Worm (Caenorhabditis elegans) whole organism, L1 larva: ENCODE results near the gene srab-8.

Experiments used
- C04F5.9 ChIP-seq: sonication (generic microtip); optimal IDR thresholded peaks from 2 replicates; lab custom pipeline; 2016; ENCODE audit warnings: missing genetic modification characterization, missing compliant biosample characterization
- C16A3.4 ChIP-seq: fragments of 150-350 bp; optimal IDR thresholded peaks from 2 replicates; lab custom pipeline; 2014; ENCODE audit warnings: missing biosample characterization, missing genetic modification characterization
- F16B12.6 ChIP-seq: fragments of 150-350 bp; optimal IDR thresholded peaks from 2 replicates; lab custom pipeline; 2014; ENCODE audit warnings: missing biosample characterization, missing genetic modification characterization
- ama-1 ChIP-seq: fragments of 150-350 bp; optimal IDR thresholded peaks from 2 replicates; lab custom pipeline; 2014
- blmp-1 ChIP-seq: fragments of 150-350 bp; optimal IDR thresholded peaks from 2 replicates; lab custom pipeline; 2014; ENCODE audit warnings: missing biosample characterization, missing genetic modification characterization
- ceh-8 ChIP-seq: fragments of 200-800 bp; sonication (Bioruptor generic); optimal IDR thresholded peaks from 2 replicates; lab custom pipeline; 2018; ENCODE audit warnings: mild to moderate bottlenecking, missing genetic modification characterization, moderate library complexity, missing compliant biosample characterization
- ceh-82 ChIP-seq, 3 experiments: fragments of 150-350 bp in 1 of 3; sonication (generic microtip) in 2 of 3; optimal IDR thresholded peaks; 2 replicates each; lab custom pipeline; 2014 to 2017; ENCODE audit warnings: missing biosample characterization in 3 of 3, missing genetic modification characterization in 3 of 3
- ceh-90 ChIP-seq: sonication (generic microtip); optimal IDR thresholded peaks from 2 replicates; lab custom pipeline; 2016; ENCODE audit warnings: missing genetic modification characterization, missing compliant biosample characterization
- ces-1 ChIP-seq: fragments of 150-350 bp; optimal IDR thresholded peaks from 2 replicates; lab custom pipeline; 2014; ENCODE audit warnings: missing biosample characterization, missing genetic modification reagents, missing genetic modification characterization
- dpl-1 ChIP-seq, 3 experiments: fragments of 150-350 bp in 2 of 3; sonication (generic microtip) in 1 of 3; optimal IDR thresholded peaks; 2 replicates each; lab custom pipeline; 2014 to 2017; ENCODE audit warnings: missing biosample characterization in 3 of 3, missing genetic modification characterization in 3 of 3, missing genetic modification reagents in 3 of 3
- dsc-1 ChIP-seq: sonication (generic microtip); optimal IDR thresholded peaks from 2 replicates; lab custom pipeline; 2016; ENCODE audit warnings: mild to moderate bottlenecking, missing genetic modification characterization, missing compliant biosample characterization
- efl-1 ChIP-seq, 4 experiments: fragments of 150-350 bp; optimal IDR thresholded peaks in 3 of 4; peaks in 1 of 4; 1 replicate in 1 of 4; 2 replicates in 3 of 4; lab custom pipeline; 2014; ENCODE audit warnings: missing biosample characterization in 2 of 4, missing genetic modification characterization in 2 of 4, missing genetic modification reagents in 2 of 4
- egl-13 ChIP-seq: sonication (generic microtip); optimal IDR thresholded peaks from 2 replicates; lab custom pipeline; 2016; ENCODE audit warnings: missing genotype, missing genetic modification reagents, missing genetic modification characterization, missing compliant biosample characterization
- elt-3 ChIP-seq, 6 experiments: fragments of 150-350 bp in 1 of 6; sonication (generic microtip); optimal IDR thresholded peaks; 2 replicates each; lab custom pipeline; 2017 to 2018; ENCODE audit warnings: missing biosample characterization in 6 of 6, missing genetic modification characterization in 6 of 6, inconsistent platforms in 1 of 6
- ets-5 ChIP-seq: fragments of 200-800 bp; sonication (Bioruptor generic); IDR thresholded peaks from 2 replicates; pipeline ENCODE4 v1.3.6; 2022; ENCODE audit warnings: missing genetic modification characterization, missing compliant biosample characterization
- fkh-10 ChIP-seq: sonication (generic microtip); optimal IDR thresholded peaks from 2 replicates; lab custom pipeline; 2017; ENCODE audit warnings: missing biosample characterization, missing genetic modification reagents, missing genetic modification characterization
- hlh-4 ChIP-seq: sonication (generic microtip); optimal IDR thresholded peaks from 2 replicates; lab custom pipeline; 2016; ENCODE audit warnings: mild to moderate bottlenecking, missing genetic modification characterization, missing compliant biosample characterization
- irx-1 ChIP-seq: sonication (generic microtip); optimal IDR thresholded peaks from 2 replicates; lab custom pipeline; 2016; ENCODE audit warnings: missing genetic modification characterization, missing compliant biosample characterization
- lir-3 ChIP-seq: sonication (generic microtip); optimal IDR thresholded peaks from 2 replicates; lab custom pipeline; 2016; ENCODE audit warnings: mild to moderate bottlenecking, missing genetic modification characterization, moderate library complexity, missing compliant biosample characterization; ENCODE audit not compliant: poor library complexity
- lsy-2 ChIP-seq, 2 experiments: fragments of 150-350 bp; optimal IDR thresholded peaks; 2 replicates each; lab custom pipeline; 2014; ENCODE audit warnings: missing biosample characterization in 2 of 2, missing genetic modification characterization in 2 of 2
- mdl-1 ChIP-seq, 2 experiments: fragments of 150-350 bp; optimal IDR thresholded peaks; 2 replicates each; lab custom pipeline; 2014 to 2017; ENCODE audit warnings: missing biosample characterization in 2 of 2, missing genetic modification characterization in 2 of 2, inconsistent platforms in 1 of 2
- mef-2 ChIP-seq: fragments of 150-350 bp; optimal IDR thresholded peaks from 2 replicates; lab custom pipeline; 2014; ENCODE audit warnings: missing biosample characterization, missing genetic modification characterization
- mep-1 ChIP-seq: fragments of 150-350 bp; optimal IDR thresholded peaks from 2 replicates; lab custom pipeline; 2014; ENCODE audit warnings: missing biosample characterization, missing genetic modification characterization
- nhr-12 ChIP-seq: sonication (generic microtip); optimal IDR thresholded peaks from 2 replicates; lab custom pipeline; 2017; ENCODE audit warnings: missing biosample characterization, missing genetic modification characterization
- pqm-1 ChIP-seq: sonication (generic microtip); optimal IDR thresholded peaks from 3 replicates; lab custom pipeline; 2017; ENCODE audit warnings: missing biosample characterization, missing genetic modification characterization
- rnt-1 ChIP-seq: sonication (generic microtip); optimal IDR thresholded peaks from 2 replicates; lab custom pipeline; 2016; ENCODE audit warnings: mild to moderate bottlenecking, missing genetic modification characterization, moderate library complexity, missing compliant biosample characterization
- snu-23 ChIP-seq: sonication (generic microtip); optimal IDR thresholded peaks from 2 replicates; lab custom pipeline; 2016; ENCODE audit warnings: missing genetic modification characterization, missing compliant biosample characterization
- sox-4 ChIP-seq: sonication (generic microtip); optimal IDR thresholded peaks from 2 replicates; lab custom pipeline; 2016; ENCODE audit warnings: missing genetic modification characterization, missing compliant biosample characterization
- tbx-2 ChIP-seq: sonication (generic microtip); optimal IDR thresholded peaks from 2 replicates; lab custom pipeline; 2016; ENCODE audit warnings: missing genetic modification characterization, missing compliant biosample characterization
- tlp-1 ChIP-seq: fragments of 150-350 bp; optimal IDR thresholded peaks from 2 replicates; lab custom pipeline; 2014; ENCODE audit warnings: missing biosample characterization, missing genetic modification characterization
- unc-62 ChIP-seq: fragments of 150-350 bp; optimal IDR thresholded peaks from 2 replicates; lab custom pipeline; 2014; ENCODE audit warnings: missing biosample characterization, missing genetic modification reagents, missing genetic modification characterization
- unc-86 ChIP-seq: sonication (generic microtip); optimal IDR thresholded peaks from 2 replicates; lab custom pipeline; 2016; ENCODE audit warnings: missing genetic modification characterization, missing compliant biosample characterization
- zip-4 ChIP-seq: fragments of 200-800 bp; sonication (Bioruptor generic); optimal IDR thresholded peaks from 2 replicates; lab custom pipeline; 2018; ENCODE audit warnings: mild to moderate bottlenecking, missing genetic modification characterization, moderate library complexity, missing compliant biosample characterization
- ztf-4 ChIP-seq: fragments of 150-350 bp; optimal IDR thresholded peaks from 2 replicates; lab custom pipeline; 2014; ENCODE audit warnings: missing biosample characterization, missing genetic modification characterization

Gene srab-8

ce11 chrV:3200323-3200722, 24.1 kb downstream of the srab-8 start, which contains the start of gene K08D9.4:
Gene K08D9.4, minus strand, starts transcription at chrV:3200423.
- peak; percentile 3 for TF ChIP-seq rnt-1 (tag; lab: Kevin White, UChicago)
- TF ChIP-seq elt-3 (tag; optimal IDR thresholded peaks at IDR 0.05; lab: Kevin White, UChicago), result no peak

ce11 chrV:3204433-3204832, 28.2 kb downstream of the srab-8 start:
- TF ChIP-seq hlh-4 (tag; lab: Kevin White, UChicago), result no peak
- TF ChIP-seq F16B12.6 (tag; lab: Kevin White, UChicago), result no peak
- TF ChIP-seq mdl-1 (tag; optimal IDR thresholded peaks at IDR 0.05; lab: Kevin White, UChicago), result no peak
- TF ChIP-seq elt-3 (tag; optimal IDR thresholded peaks at IDR 0.05; lab: Kevin White, UChicago), result no peak
- no peak for TF ChIP-seq blmp-1 (tag; lab: Kevin White, UChicago)
- no peak for TF ChIP-seq nhr-12 (tag; lab: Kevin White, UChicago)
- no peak for TF ChIP-seq unc-62 (GFP tag; lab: Kevin White, UChicago)
- no peak for TF ChIP-seq egl-13
- no peak for TF ChIP-seq zip-4 (GFP tag; lab: Kevin White, UChicago)
- no peak for TF ChIP-seq ztf-4 (tag; lab: Kevin White, UChicago)
- TF ChIP-seq ama-1, result no peak

DNA sequence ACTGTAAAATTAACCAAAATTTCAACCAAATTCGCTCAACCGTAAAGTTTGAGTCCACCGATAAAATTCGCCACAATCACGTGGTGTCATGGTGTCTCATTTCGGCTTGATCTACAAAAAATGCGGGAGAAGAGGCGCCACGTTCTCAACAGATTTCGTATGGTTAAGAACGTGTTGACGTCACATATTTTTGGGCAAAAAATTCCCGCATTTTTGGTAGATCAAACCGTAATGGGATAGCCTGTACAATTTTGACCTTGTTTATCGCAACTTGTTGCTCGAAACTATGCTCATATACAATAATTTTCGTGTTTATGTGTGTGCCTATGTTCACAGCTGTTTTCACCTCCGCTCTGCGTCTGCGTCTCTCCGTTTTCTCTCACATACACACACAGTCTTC, 32.7 kb downstream of the srab-8 start:
- TF ChIP-seq efl-1 (optimal IDR thresholded peaks at IDR 0.05; lab: Kevin White, UChicago) (no peak), efl-1 (GFP tag; optimal IDR thresholded peaks at IDR 0.05 in 1 of 2; lab: Kevin White, UChicago) (peak in 1 of 2 experiments; percentile 71), unc-62 (GFP tag; lab: Kevin White, UChicago) (no peak), sox-4 (tag; lab: Kevin White, UChicago) (no peak), ceh-90 (tag; lab: Kevin White, UChicago) (no peak), pqm-1 (no peak)

- TF ChIP-seq C16A3.4 (no peak), efl-1 (optimal IDR thresholded peaks at IDR 0.05; lab: Kevin White, UChicago) (no peak), efl-1 (GFP tag; optimal IDR thresholded peaks at IDR 0.05 in 1 of 2; lab: Kevin White, UChicago) (peak in 1 of 2 experiments; percentile 9), ceh-8 (GFP tag; lab: Kevin White, UChicago) (no peak), ceh-82 (tag; optimal IDR thresholded peaks at IDR 0.05; lab: Kevin White, UChicago) (no peak), tbx-2 (no peak), tlp-1 (tag; lab: Kevin White, UChicago) (no peak)
Observed at ce11 chrV:3210147-3210546, 33.9 kb downstream of the srab-8 start, which contains the start of gene apx-1. Gene apx-1, plus strand, starts transcription at chrV:3210196.

DNA sequence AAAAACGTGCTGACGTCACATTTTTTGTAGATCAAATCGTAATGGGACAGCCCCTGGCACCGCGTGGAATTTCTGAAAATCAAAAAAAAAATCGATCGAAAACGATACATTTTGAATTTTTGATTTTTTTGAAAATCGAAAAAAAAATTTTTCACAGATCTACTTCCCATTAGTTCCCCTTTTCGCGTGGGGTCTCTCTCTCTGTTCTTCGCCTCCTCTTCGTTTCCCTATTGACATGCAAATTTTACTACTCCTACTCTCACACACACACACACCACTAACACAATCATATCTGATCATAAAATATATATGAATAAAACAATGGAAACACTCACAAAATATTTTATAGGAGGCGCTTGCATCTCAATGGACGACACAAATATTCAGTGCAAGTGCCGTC, 42.3 kb downstream of the srab-8 start:
- TF ChIP-seq efl-1 (optimal IDR thresholded peaks at IDR 0.05; lab: Kevin White, UChicago) (no peak), efl-1 (GFP tag; optimal IDR thresholded peaks at IDR 0.05 in 1 of 2; lab: Kevin White, UChicago) (peak in 1 of 2 experiments; percentile 71), unc-86 (tag; lab: Kevin White, UChicago) (no peak)
- TF ChIP-seq, all 84 proteins: peak for 1

DNA sequence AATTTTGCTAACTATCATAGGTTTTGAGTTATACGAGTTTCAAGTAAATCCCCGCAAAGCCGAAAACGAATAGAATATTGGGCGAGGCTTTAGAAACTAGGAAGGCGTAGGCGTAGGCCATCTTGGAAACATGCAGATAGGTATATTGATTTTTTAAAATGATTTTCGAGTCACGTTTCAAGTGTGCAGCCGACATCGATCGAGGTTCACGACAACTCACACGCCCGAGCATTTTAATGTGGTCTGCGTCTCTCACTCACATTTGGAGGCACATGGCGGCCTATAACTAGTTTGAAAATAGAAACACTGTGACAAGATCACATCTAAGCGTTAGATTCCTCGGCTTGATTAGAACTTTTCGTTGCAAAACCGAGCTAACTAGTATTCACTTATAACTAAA, 51.1 kb downstream of the srab-8 start, which contains the start of gene K08D9.2:
K08D9.2 (plus strand) TSS at position 301 of the 400 bp plus-strand sequence.
- no peak for TF ChIP-seq mef-2 (tag; lab: Kevin White, UChicago)
- TF ChIP-seq dsc-1 (tag; lab: Kevin White, UChicago), result no peak
- TF ChIP-seq pqm-1, result no peak
- TF ChIP-seq rnt-1 (tag; lab: Kevin White, UChicago), result no peak
- no peak for TF ChIP-seq elt-3 (tag; optimal IDR thresholded peaks at IDR 0.05; lab: Kevin White, UChicago)
- no peak for TF ChIP-seq C04F5.9
- TF ChIP-seq lsy-2 (tag; optimal IDR thresholded peaks at IDR 0.05; lab: Kevin White, UChicago), result no peak
- no peak for TF ChIP-seq blmp-1 (tag; lab: Kevin White, UChicago)
- no peak for TF ChIP-seq tbx-2
- TF ChIP-seq ets-5 (GFP tag; lab: Robert Waterston, UW), result no peak
- TF ChIP-seq F16B12.6 (tag; lab: Kevin White, UChicago), result no peak
- no peak for TF ChIP-seq fkh-10 (GFP tag; lab: Kevin White, UChicago)
- TF ChIP-seq snu-23, result no peak
- TF ChIP-seq irx-1, result no peak
- TF ChIP-seq ces-1 (GFP tag; lab: Kevin White, UChicago), result no peak
- TF ChIP-seq dpl-1 (GFP tag; optimal IDR thresholded peaks at IDR 0.05; lab: Kevin White, UChicago), result no peak
- TF ChIP-seq mep-1, result no peak
- TF ChIP-seq ceh-90 (tag; lab: Kevin White, UChicago), result no peak
- TF ChIP-seq lir-3 (tag; lab: Kevin White, UChicago), result no peak
